Fruit fly (Drosophila melanogaster) whole organism, adult: Measurements from ENCODE around the gene Cht7.

Experiments used
- CG11617 ChIP-seq: fragments of 200-800 bp; sonication (Bioruptor generic); optimal IDR thresholded peaks from 2 replicates; lab custom pipeline; 2017; ENCODE audit warnings: mild to moderate bottlenecking, missing biosample characterization, missing genetic modification reagents, missing genetic modification characterization
- CG12768 ChIP-seq: fragments of 200-800 bp; sonication (Bioruptor generic); optimal IDR thresholded peaks from 2 replicates; lab custom pipeline; 2017; ENCODE audit warnings: missing biosample characterization, missing genetic modification characterization, mild to moderate bottlenecking, moderate library complexity, missing genetic modification reagents
- CG14711 ChIP-seq: fragments of 200-800 bp; sonication (Bioruptor generic); optimal IDR thresholded peaks from 2 replicates; lab custom pipeline; 2018; ENCODE audit warnings: missing biosample characterization, mild to moderate bottlenecking, missing genetic modification characterization, moderate library complexity
- CG5204 ChIP-seq: fragments of 200-800 bp; sonication (Bioruptor generic); optimal IDR thresholded peaks from 2 replicates; lab custom pipeline; 2016; ENCODE audit warnings: missing biosample characterization, missing genetic modification characterization
- CG7045 ChIP-seq: fragments of 200-800 bp; sonication (Bioruptor generic); optimal IDR thresholded peaks from 2 replicates; lab custom pipeline; 2017; ENCODE audit warnings: missing biosample characterization, mild to moderate bottlenecking, missing genetic modification characterization
- Clk ChIP-seq: fragments of 200-800 bp; sonication (Bioruptor generic); optimal IDR thresholded peaks from 2 replicates; lab custom pipeline; 2017; ENCODE audit warnings: missing biosample characterization, missing genetic modification characterization
- Crg-1 ChIP-seq: fragments of 200-800 bp; sonication (Bioruptor generic); optimal IDR thresholded peaks from 2 replicates; lab custom pipeline; 2016; ENCODE audit warnings: missing biosample characterization, missing genetic modification characterization
- Hr96 ChIP-seq: fragments of 200-800 bp; sonication (Bioruptor generic); optimal IDR thresholded peaks from 2 replicates; lab custom pipeline; 2016; ENCODE audit warnings: missing biosample characterization, missing genetic modification characterization
- Mnt ChIP-seq: fragments of 200-800 bp; sonication (Bioruptor generic); optimal IDR thresholded peaks from 2 replicates; lab custom pipeline; 2016; ENCODE audit warnings: missing biosample characterization, mild to moderate bottlenecking, missing genetic modification characterization
- cic ChIP-seq: fragments of 200-800 bp; sonication (Bioruptor generic); optimal IDR thresholded peaks from 2 replicates; lab custom pipeline; 2017; ENCODE audit warnings: missing biosample characterization, mild to moderate bottlenecking, missing genetic modification characterization, moderate library complexity
- kay ChIP-seq: fragments of 200-800 bp; sonication (Bioruptor generic); peaks from one replicate; lab custom pipeline; 2016; ENCODE audit warnings: missing biosample characterization, missing genetic modification characterization, borderline replicate concordance
- pad ChIP-seq: fragments of 200-800 bp; sonication (Bioruptor generic); optimal IDR thresholded peaks from 3 replicates; lab custom pipeline; 2017; ENCODE audit warnings: missing biosample characterization, missing genetic modification characterization, mild to moderate bottlenecking, moderate library complexity, missing genetic modification reagents
- tj ChIP-seq: fragments of 200-800 bp; sonication (Bioruptor generic); optimal IDR thresholded peaks from 3 replicates; lab custom pipeline; 2017; ENCODE audit warnings: missing biosample characterization, mild to moderate bottlenecking, missing genetic modification characterization, moderate library complexity
- toe ChIP-seq: fragments of 200-800 bp; sonication (Bioruptor generic); optimal IDR thresholded peaks from 2 replicates; lab custom pipeline; 2016; ENCODE audit warnings: missing biosample characterization, missing genetic modification characterization

dm6 chr3L:3105531-3105930 is 1.2 kb downstream of the Cht7 start:
- TF ChIP-seq Mnt (no peak), cic (GFP tag; lab: Kevin White, UChicago) (no peak), kay (GFP tag; lab: Kevin White, UChicago) (no peak), CG12768 (GFP tag; lab: Kevin White, UChicago) (no peak), pad (no peak), CG7045 (GFP tag; lab: Kevin White, UChicago) (no peak), toe (GFP tag; lab: Kevin White, UChicago) (no peak), CG14711 (tag; lab: Kevin White, UChicago) (no peak), Clk (GFP tag; lab: Kevin White, UChicago) (no peak), CG5204 (GFP tag; lab: Kevin White, UChicago) (no peak), Crg-1 (GFP tag; lab: Kevin White, UChicago) (no peak), Hr96 (GFP tag; lab: Kevin White, UChicago) (no peak), tj (GFP tag; lab: Kevin White, UChicago) (no peak), CG11617 (GFP tag; lab: Kevin White, UChicago) (no peak)
